Worm (Caenorhabditis elegans) whole organism, L4/young adult: Measurements from ENCODE around the gene spr-3.

Source experiments
- W03F9.2 ChIP-seq: fragments of 150-350 bp; optimal IDR thresholded peaks from 2 replicates; lab custom pipeline; 2014; ENCODE audit warnings: missing biosample characterization, missing genetic modification characterization
- dao-5 ChIP-seq: sonication (generic microtip); optimal IDR thresholded peaks from 2 replicates; lab custom pipeline; 2016; ENCODE audit warnings: missing genotype, missing genetic modification characterization, moderate library complexity, missing compliant biosample characterization
- him-1 ChIP-seq: sonication (generic microtip); optimal IDR thresholded peaks from 2 replicates; lab custom pipeline; 2016; ENCODE audit warnings: missing genotype, missing genetic modification reagents, missing genetic modification characterization, missing compliant biosample characterization

DNA sequence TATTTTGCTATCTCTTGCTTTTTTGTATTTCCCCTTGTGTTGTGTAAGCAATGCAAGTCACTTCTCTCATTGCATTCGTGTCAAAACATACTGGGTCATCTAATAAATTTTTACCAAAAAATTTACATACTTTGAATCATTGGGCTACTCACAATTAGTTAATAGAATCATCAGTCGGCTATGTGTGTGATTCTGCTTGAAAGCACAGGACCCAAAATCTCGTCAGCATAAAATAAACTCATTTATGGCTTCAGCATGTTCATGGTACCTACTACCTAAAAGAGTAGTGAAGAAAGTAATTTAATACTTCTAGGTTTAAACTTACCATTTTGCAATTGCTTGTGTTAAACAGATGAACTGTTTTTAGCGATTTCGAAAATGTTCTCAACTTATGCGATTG lies 12.5 kb downstream of the spr-3 start:
- no peak for TF ChIP-seq W03F9.2
- no peak for TF ChIP-seq him-1
- TF ChIP-seq dao-5 (tag; lab: Kevin White, UChicago), result no peak
